Worm (Caenorhabditis elegans) whole organism, young adult: ENCODE measurements around the gene mre-11.

Experiments
- Y79H2A.3 ChIP-seq: fragments of 200-800 bp; sonication (Bioruptor generic); conservative IDR thresholded peaks from 2 replicates; pipeline ENCODE4 v1.3.6; 2022; ENCODE audit warnings: missing genetic modification reagents, missing genetic modification characterization, missing compliant biosample characterization
- ZK185.1 ChIP-seq: sonication (generic microtip); optimal IDR thresholded peaks from 2 replicates; lab custom pipeline; 2016; ENCODE audit warnings: mild to moderate bottlenecking, missing genetic modification characterization, missing compliant biosample characterization; ENCODE audit not compliant: poor library complexity, severe bottlenecking
- dpl-1 ChIP-seq: fragments of 150-350 bp; optimal IDR thresholded peaks from 2 replicates; lab custom pipeline; 2014; ENCODE audit warnings: missing biosample characterization, missing genetic modification reagents, missing genetic modification characterization
- lin-35 ChIP-seq, 3 experiments: fragments of 150-350 bp in 2 of 3; sonication (generic microtip) in 1 of 3; optimal IDR thresholded peaks; 2 replicates each; lab custom pipeline; 2014 to 2018; ENCODE audit warnings: missing biosample characterization in 3 of 3, missing genetic modification characterization in 3 of 3, missing genetic modification reagents in 3 of 3
- lsl-1 ChIP-seq: fragments of 200-800 bp; sonication (Bioruptor generic); optimal IDR thresholded peaks from 2 replicates; lab custom pipeline; 2018; ENCODE audit warnings: mild to moderate bottlenecking, missing genetic modification characterization, moderate library complexity, missing compliant biosample characterization
- tbx-9 ChIP-seq: sonication (generic microtip); optimal IDR thresholded peaks from 2 replicates; lab custom pipeline; 2016; ENCODE audit warnings: borderline replicate concordance, missing genetic modification characterization, inconsistent platforms, missing compliant biosample characterization

- TF ChIP-seq tbx-9 (tag; lab: Kevin White, UChicago) (no peak), Y79H2A.3 (GFP tag; lab: Robert Waterston, UW) (no peak), ZK185.1 (tag; lab: Kevin White, UChicago) (no peak), lsl-1 (GFP tag; lab: Kevin White, UChicago) (no peak), lin-35 (GFP tag; optimal IDR thresholded peaks at IDR 0.05; lab: Kevin White, UChicago) (no peak), dpl-1 (GFP tag; lab: Kevin White, UChicago) (no peak)
These were observed 7.0 kb upstream of the mre-11 start, which contains the start of gene srj-22 for ce11 chrV:10743649-10744048.
